Fruit fly (Drosophila melanogaster) whole organism, wandering third instar larva: ENCODE results near the gene PAPLA1.
A peak's percentile ranks its signal among the peaks of the same experiment; 100 is the strongest.

Experiments used
- Abd-B ChIP-seq: fragments of >200 bp; optimal IDR thresholded peaks from 2 replicates; lab custom pipeline; 2017; ENCODE audit warnings: missing biosample characterization, missing genetic modification characterization
- CG32264 ChIP-seq: fragments of 200-800 bp; sonication (Bioruptor generic); optimal IDR thresholded peaks from 2 replicates; lab custom pipeline; 2016; ENCODE audit warnings: missing biosample characterization, missing genetic modification characterization
- CG9705 ChIP-seq: fragments of 200-800 bp; sonication (Bioruptor generic); optimal IDR thresholded peaks from 2 replicates; lab custom pipeline; 2018; ENCODE audit warnings: missing biosample characterization, mild to moderate bottlenecking, missing genetic modification characterization
- CrebA ChIP-seq: fragments of 200-800 bp; sonication (Bioruptor generic); optimal IDR thresholded peaks from 2 replicates; lab custom pipeline; 2016; ENCODE audit warnings: missing biosample characterization, mild to moderate bottlenecking, missing genetic modification characterization, borderline replicate concordance
- Dfd ChIP-seq: fragments of >200 bp; optimal IDR thresholded peaks from 2 replicates; lab custom pipeline; 2017; ENCODE audit warnings: missing biosample characterization, missing genetic modification characterization
- Dif ChIP-seq: fragments of 200-275, 200-300 bp; sonication (Bioruptor generic); optimal IDR thresholded peaks from 2 replicates; lab custom pipeline; 2018; ENCODE audit warnings: missing biosample characterization, missing genetic modification characterization; ENCODE audit not compliant: partially characterized antibody
- GATAd ChIP-seq: sonication (Bioruptor generic); optimal IDR thresholded peaks from 2 replicates; lab custom pipeline; 2016; ENCODE audit warnings: missing biosample characterization, missing genetic modification characterization
- HLH106 ChIP-seq: fragments of 200-800 bp; optimal IDR thresholded peaks from 3 replicates; lab custom pipeline; 2019; ENCODE audit warnings: missing biosample characterization, mild to moderate bottlenecking, missing genetic modification characterization, moderate library complexity
- Hnf4 ChIP-seq: fragments of 200-800 bp; sonication (Bioruptor generic); optimal IDR thresholded peaks from 2 replicates; lab custom pipeline; 2016; ENCODE audit warnings: missing biosample characterization, mild to moderate bottlenecking, missing genetic modification characterization
- Hr78 ChIP-seq: fragments of >200 bp; optimal IDR thresholded peaks from 2 replicates; lab custom pipeline; 2017; ENCODE audit warnings: missing biosample characterization, missing genetic modification characterization
- Jra ChIP-seq: sonication (Bioruptor generic); optimal IDR thresholded peaks from 2 replicates; lab custom pipeline; 2016; ENCODE audit warnings: missing biosample characterization, missing genetic modification characterization
- Myc ChIP-seq: fragments of >200 bp; optimal IDR thresholded peaks from 2 replicates; lab custom pipeline; 2017
- N ChIP-seq: fragments of >200 bp; optimal IDR thresholded peaks from 2 replicates; lab custom pipeline; 2018; ENCODE audit warnings: missing biosample characterization, missing external identifiers, missing genetic modification characterization
- OdsH ChIP-seq: fragments of 200-800 bp; sonication (Bioruptor generic); optimal IDR thresholded peaks from 2 replicates; lab custom pipeline; 2016; ENCODE audit warnings: missing biosample characterization, mild to moderate bottlenecking, missing genetic modification characterization
- Rel ChIP-seq, 2 experiments: fragments of 200-800 bp; sonication (Bioruptor generic) in 1 of 2; optimal IDR thresholded peaks; 2 replicates in 1 of 2; 3 replicates in 1 of 2; lab custom pipeline; 2016 to 2019; ENCODE audit warnings: mild to moderate bottlenecking in 2 of 2, missing biosample characterization in 2 of 2, missing genetic modification characterization in 2 of 2, moderate library complexity in 1 of 2
- Vsx2 ChIP-seq: fragments of 200-300, 225-300 bp; sonication (Bioruptor generic); optimal IDR thresholded peaks from 2 replicates; lab custom pipeline; 2018; ENCODE audit warnings: missing biosample characterization, missing genetic modification characterization; ENCODE audit not compliant: partially characterized antibody
- br ChIP-seq: fragments of 200-800 bp; sonication (Bioruptor generic); optimal IDR thresholded peaks from 2 replicates; lab custom pipeline; 2016; ENCODE audit warnings: missing biosample characterization, missing genetic modification characterization
- brk ChIP-seq: fragments of 200-800 bp; sonication (Bioruptor generic); optimal IDR thresholded peaks from 2 replicates; lab custom pipeline; 2016; ENCODE audit warnings: missing biosample characterization, mild to moderate bottlenecking, missing genetic modification characterization
- dl ChIP-seq, 2 experiments: fragments of 175-275, 200-275 bp in 1 of 2; fragments of 200-275 bp in 1 of 2; sonication (Bioruptor generic); optimal IDR thresholded peaks; lab custom pipeline; 2018; ENCODE audit warnings: mild to moderate bottlenecking in 2 of 2, missing biosample characterization in 2 of 2, missing genetic modification characterization in 2 of 2, moderate library complexity in 2 of 2; ENCODE audit not compliant: partially characterized antibody in 2 of 2, insufficient read depth in 1 of 2
- dsf ChIP-seq: sonication (Bioruptor generic); optimal IDR thresholded peaks from 2 replicates; lab custom pipeline; 2016; ENCODE audit warnings: missing biosample characterization, missing genetic modification characterization, borderline replicate concordance
- ey ChIP-seq: fragments of 200-800 bp; sonication (Bioruptor generic); optimal IDR thresholded peaks from 2 replicates; lab custom pipeline; 2016; ENCODE audit warnings: missing biosample characterization, missing genetic modification characterization
- foxo ChIP-seq, 2 experiments: fragments of 200-800 bp; sonication (Bioruptor generic); optimal IDR thresholded peaks; 2 replicates in 1 of 2; 3 replicates in 1 of 2; lab custom pipeline; 2016 to 2017; ENCODE audit warnings: missing biosample characterization in 2 of 2, missing genetic modification characterization in 2 of 2
- fru ChIP-seq: fragments of 200-800 bp; sonication (Bioruptor generic); optimal IDR thresholded peaks from 3 replicates; lab custom pipeline; 2016; ENCODE audit warnings: missing biosample characterization, mild to moderate bottlenecking, missing genetic modification characterization
- h ChIP-seq: fragments of 200-800 bp; sonication (Bioruptor generic); optimal IDR thresholded peaks from 3 replicates; lab custom pipeline; 2016; ENCODE audit warnings: missing biosample characterization, mild to moderate bottlenecking, missing genetic modification characterization
- jim ChIP-seq: fragments of 175-275, 200-325 bp; sonication (Bioruptor generic); optimal IDR thresholded peaks from 2 replicates; lab custom pipeline; 2016; ENCODE audit warnings: missing biosample characterization, mild to moderate bottlenecking, missing genetic modification characterization
- lola ChIP-seq: fragments of >200 bp; optimal IDR thresholded peaks from 2 replicates; lab custom pipeline; 2017; ENCODE audit warnings: missing biosample characterization, missing genetic modification characterization
- pan ChIP-seq: fragments of >200 bp; optimal IDR thresholded peaks from 2 replicates; lab custom pipeline; 2017
- psq ChIP-seq: fragments of 200-800 bp; sonication (Bioruptor generic); optimal IDR thresholded peaks from 3 replicates; lab custom pipeline; 2017; ENCODE audit warnings: missing biosample characterization, mild to moderate bottlenecking, missing genetic modification characterization, moderate library complexity
- rgr ChIP-seq: fragments of 200-800 bp; sonication (Bioruptor generic); optimal IDR thresholded peaks from 3 replicates; lab custom pipeline; 2016; ENCODE audit warnings: missing biosample characterization, mild to moderate bottlenecking, missing genetic modification characterization
- sage ChIP-seq: fragments of 200-800 bp; sonication (Bioruptor generic); optimal IDR thresholded peaks from 2 replicates; lab custom pipeline; 2016; ENCODE audit warnings: missing biosample characterization, mild to moderate bottlenecking, missing genetic modification characterization
- sv ChIP-seq: fragments of 200-800 bp; sonication (Bioruptor generic); optimal IDR thresholded peaks from 3 replicates; lab custom pipeline; 2016; ENCODE audit warnings: missing biosample characterization, missing genetic modification characterization
- tai ChIP-seq: sonication (Bioruptor generic); optimal IDR thresholded peaks from 2 replicates; lab custom pipeline; 2016; ENCODE audit warnings: missing biosample characterization, missing genetic modification characterization
- woc ChIP-seq: sonication (Bioruptor generic); optimal IDR thresholded peaks from 2 replicates; lab custom pipeline; 2016; ENCODE audit warnings: missing biosample characterization, mild to moderate bottlenecking, missing genetic modification characterization

PAPLA1 gene

dm6 chr2L:8195722-8196323 is 36.4 kb upstream of the PAPLA1 start:
- TF ChIP-seq br (GFP tag; lab: Kevin White, UChicago) = peak; percentile 15
- TF ChIP-seq brk (GFP tag; lab: Kevin White, UChicago) = no peak
- TF ChIP-seq Abd-B (GFP tag; lab: Kevin White, UChicago) = no peak
- TF ChIP-seq tai (GFP tag; lab: Kevin White, UChicago) = no peak
- no peak for TF ChIP-seq Rel (GFP tag; optimal IDR thresholded peaks at IDR 0.05; lab: Kevin White, UChicago)
- no peak for TF ChIP-seq Rel (tag; optimal IDR thresholded peaks at IDR 0.05; lab: Kevin White, UChicago)
- TF ChIP-seq sv = no peak
- no peak for TF ChIP-seq Dif
- no peak for TF ChIP-seq lola
- TF ChIP-seq OdsH (GFP tag; lab: Kevin White, UChicago) = no peak

- TF ChIP-seq brk (GFP tag; lab: Kevin White, UChicago) (no peak), ey (no peak), Hnf4 (no peak), Jra (GFP tag; lab: Kevin White, UChicago) (no peak), rgr (GFP tag; lab: Kevin White, UChicago) (no peak)
- TF ChIP-seq, all 38 proteins: peak for 0
Observed at dm6 chr2L:8190681-8191080, 31.2 kb upstream of the PAPLA1 start, which contains the start of gene CG34134. Gene CG34134, minus strand, starts transcription at chr2L:8190781.

- TF ChIP-seq woc (GFP tag; lab: Kevin White, UChicago) (no peak), CG9705 (GFP tag; lab: Kevin White, UChicago) (no peak), sv (no peak), Vsx2 (no peak), GATAd (no peak), N (GFP tag; lab: Kevin White, UChicago) (no peak), Hr78 (GFP tag; lab: Kevin White, UChicago) (no peak), br (GFP tag; lab: Kevin White, UChicago) (no peak), Myc (no peak), h (GFP tag; lab: Kevin White, UChicago) (no peak), dsf (GFP tag; lab: Kevin White, UChicago) (no peak), CrebA (GFP tag; lab: Kevin White, UChicago) (no peak), Dif (no peak), CG32264 (no peak), HLH106 (tag; lab: Kevin White, UChicago) (no peak), Jra (GFP tag; lab: Kevin White, UChicago) (no peak), tai (GFP tag; lab: Kevin White, UChicago) (no peak), brk (GFP tag; lab: Kevin White, UChicago) (no peak)
Observed at dm6 chr2L:8185008-8185407, 25.6 kb upstream of the PAPLA1 start.

- no peak for TF ChIP-seq jim
Observed at dm6 chr2L:8171544-8171943, 12.1 kb upstream of the PAPLA1 start.

dm6 chr2L:8170600-8171182 is 11.3 kb upstream of the PAPLA1 start:
- TF ChIP-seq Myc (no peak), GATAd (no peak), brk (GFP tag; lab: Kevin White, UChicago) (no peak), jim (no peak), Jra (GFP tag; lab: Kevin White, UChicago) (no peak), Dfd (GFP tag; lab: Kevin White, UChicago) (no peak), psq (GFP tag; lab: Kevin White, UChicago) (no peak), lola (no peak), foxo (GFP tag; optimal IDR thresholded peaks at IDR 0.05; lab: Kevin White, UChicago) (no peak), Abd-B (GFP tag; lab: Kevin White, UChicago) (no peak), dl (GFP tag; optimal IDR thresholded peaks at IDR 0.05; lab: Kevin White, UChicago; ENCODE audit: insufficient read depth in 1 of 2, partially characterized antibody in 2 of 2) (no peak), fru (GFP tag; lab: Kevin White, UChicago) (no peak), CG9705 (GFP tag; lab: Kevin White, UChicago) (no peak), pan (lab: Kevin White, UChicago) (no peak), sage (no peak), CrebA (GFP tag; lab: Kevin White, UChicago) (no peak), woc (GFP tag; lab: Kevin White, UChicago) (no peak), CG32264 (no peak)
